Worm (Caenorhabditis elegans) whole organism, young adult: Measurements from ENCODE around the gene egl-27.

Experiments used
- ceh-58 ChIP-seq: fragments of 200-800 bp; sonication (Bioruptor generic); IDR thresholded peaks from 2 replicates; pipeline ENCODE4 v1.3.6; 2022; ENCODE audit warnings: missing genetic modification characterization, missing compliant biosample characterization
- him-1 ChIP-seq: sonication (generic microtip); optimal IDR thresholded peaks from 2 replicates; lab custom pipeline; 2016; ENCODE audit warnings: missing genotype, missing genetic modification reagents, missing genetic modification characterization, missing compliant biosample characterization
- hmg-1.2 ChIP-seq: fragments of 200-800 bp; sonication (Bioruptor generic); IDR thresholded peaks from 2 replicates; pipeline ENCODE4 v1.3.6; 2022; ENCODE audit warnings: missing genetic modification reagents, missing genetic modification characterization, missing compliant biosample characterization
- tbx-9 ChIP-seq: sonication (generic microtip); optimal IDR thresholded peaks from 2 replicates; lab custom pipeline; 2016; ENCODE audit warnings: borderline replicate concordance, missing genetic modification characterization, inconsistent platforms, missing compliant biosample characterization
- zfh-2 ChIP-seq: fragments of 200-800 bp; sonication (Bioruptor generic); conservative IDR thresholded peaks from 2 replicates; pipeline ENCODE4 v1.3.6; 2022; ENCODE audit warnings: missing genetic modification reagents, missing genetic modification characterization, missing compliant biosample characterization

DNA sequence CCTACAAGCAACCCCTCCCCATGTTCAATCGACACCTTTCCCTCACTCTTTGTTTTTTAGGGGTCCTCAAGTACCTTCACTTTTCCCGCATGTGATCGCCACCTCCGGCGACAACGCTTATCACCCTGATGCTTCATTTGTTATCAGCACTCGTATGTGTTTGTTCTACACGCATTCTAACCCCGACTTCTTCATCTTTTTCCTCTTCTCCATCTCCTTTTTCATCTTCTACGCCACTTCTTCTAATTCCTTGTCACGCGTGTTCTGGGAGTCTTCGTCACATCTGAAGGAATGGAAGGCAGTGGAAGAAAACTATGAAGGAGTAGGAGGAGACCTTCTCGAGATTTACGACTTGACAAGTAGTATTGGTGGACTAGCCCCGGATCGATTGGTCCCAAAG, 4.8 kb upstream of the egl-27 start:
- no peak for TF ChIP-seq zfh-2 (GFP tag; lab: Robert Waterston, UW)
- no peak for TF ChIP-seq ceh-58
- no peak for TF ChIP-seq him-1 (tag; lab: Kevin White, UChicago)
- no peak for TF ChIP-seq hmg-1.2 (GFP tag; lab: Robert Waterston, UW)
- no peak for TF ChIP-seq tbx-9 (tag; lab: Kevin White, UChicago)
